Worm (Caenorhabditis elegans): Measurements from ENCODE around the gene B0416.5.

B0416.5 gene

DNA sequence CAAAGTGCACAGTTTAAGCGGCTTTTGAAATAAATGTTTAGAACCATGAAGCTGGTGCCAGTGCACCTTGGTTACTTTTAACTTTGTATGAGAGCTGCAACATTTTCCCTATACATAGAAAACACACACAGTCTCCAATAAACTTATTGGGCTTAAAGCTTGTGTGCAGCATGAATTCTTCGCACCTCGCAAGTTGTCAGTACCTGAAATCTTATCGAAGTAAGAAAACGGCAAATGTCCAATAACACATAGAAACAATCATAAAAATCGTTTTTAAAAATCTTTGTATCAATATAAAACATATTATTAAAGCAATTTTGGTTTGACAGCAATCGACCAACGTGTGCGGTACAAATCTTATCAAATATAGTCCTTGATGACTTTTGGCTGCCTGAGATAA is 2.3 kb downstream of the B0416.5 start:
- TF ChIP-seq tlp-1 (tag; optimal IDR thresholded peaks at IDR 0.05): no peak
- no peak for TF ChIP-seq fos-1 (tag; optimal IDR thresholded peaks at IDR 0.05)
- no peak for TF ChIP-seq tbx-2 (tag; optimal IDR thresholded peaks at IDR 0.05)
- no peak for TF ChIP-seq C34B4.2 (tag; optimal IDR thresholded peaks at IDR 0.05)
- no peak for TF ChIP-seq snpc-4 (tag; optimal IDR thresholded peaks at IDR 0.05)
- no peak for TF ChIP-seq zip-4 (GFP tag; optimal IDR thresholded peaks at IDR 0.05)
- no peak for TF ChIP-seq vab-15 (tag; optimal IDR thresholded peaks at IDR 0.05)
- TF ChIP-seq snu-23 (GFP tag; optimal IDR thresholded peaks at IDR 0.05): no peak
- no peak for TF ChIP-seq hpl-2 (GFP tag; optimal IDR thresholded peaks at IDR 0.05)
- no peak for TF ChIP-seq ceh-88 (GFP tag; IDR thresholded peaks at IDR 0.05)
- no peak for TF ChIP-seq skn-1 (tag; optimal IDR thresholded peaks at IDR 0.05)
- TF ChIP-seq ama-1 (optimal IDR thresholded peaks at IDR 0.05): no peak
- TF ChIP-seq fkh-10 (GFP tag; optimal IDR thresholded peaks at IDR 0.05): no peak
- TF ChIP-seq aly-2 (tag; optimal IDR thresholded peaks at IDR 0.05): no peak
- no peak for TF ChIP-seq lin-35 (GFP tag; optimal IDR thresholded peaks at IDR 0.05)
- no peak for TF ChIP-seq Y116A8C.19 (tag; optimal IDR thresholded peaks at IDR 0.05; ENCODE audit: borderline replicate concordance)
- TF ChIP-seq ceh-82 (tag; optimal IDR thresholded peaks at IDR 0.05): no peak
- no peak for TF ChIP-seq efl-3 (GFP tag; optimal IDR thresholded peaks at IDR 0.05)

DNA sequence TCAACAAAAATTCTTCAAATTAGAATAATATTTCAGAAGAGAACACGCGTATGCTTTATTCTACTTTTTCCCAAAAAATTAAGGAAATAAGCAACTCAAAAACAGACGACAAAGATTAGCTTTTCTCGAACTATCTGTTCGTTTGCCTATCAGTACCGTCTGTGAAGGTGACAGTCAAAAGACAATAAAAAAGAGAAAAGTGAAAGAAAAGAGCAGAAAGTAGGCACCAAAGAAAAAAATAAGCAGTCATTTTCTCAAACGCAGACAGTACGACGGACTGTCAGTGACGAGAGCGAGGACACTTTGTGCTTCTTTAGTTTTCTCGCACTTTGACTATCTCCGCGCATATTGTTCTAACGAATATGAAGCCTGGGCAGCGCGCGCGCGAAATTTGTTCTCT is 4.1 kb downstream of the B0416.5 start:
- TF ChIP-seq unc-62 (GFP tag; optimal IDR thresholded peaks at IDR 0.05): no peak
- peak; percentile 11 for TF ChIP-seq lin-14 (GFP tag; optimal IDR thresholded peaks at IDR 0.05)

DNA sequence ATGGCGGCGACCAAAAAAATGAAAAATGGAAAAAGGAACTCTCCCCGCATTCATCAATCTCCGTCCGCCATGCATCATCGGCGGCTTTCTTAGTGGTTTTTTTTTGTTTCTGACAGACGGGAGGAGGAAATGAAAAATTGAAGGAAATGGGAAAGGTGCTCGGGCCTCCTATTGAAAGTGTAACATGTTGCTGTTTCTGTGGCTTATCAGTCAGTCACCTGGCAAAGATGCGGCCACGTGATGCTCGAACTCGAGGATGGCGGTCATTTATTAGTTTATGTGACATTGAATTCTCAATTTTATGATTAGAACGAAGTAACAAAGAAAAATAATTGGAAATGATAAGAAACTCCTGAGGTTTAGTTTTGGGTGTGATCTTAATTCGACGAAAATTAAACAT is 6.0 kb downstream of the B0416.5 start:
- peak in 1 of 2 experiments; percentile 57 for TF ChIP-seq lin-35 (GFP tag; optimal IDR thresholded peaks at IDR 0.05)
- TF ChIP-seq snu-23 (GFP tag; optimal IDR thresholded peaks at IDR 0.05): peak; percentile 16
- TF ChIP-seq vab-15 (tag; optimal IDR thresholded peaks at IDR 0.05): no peak
- TF ChIP-seq elt-3 (tag; optimal IDR thresholded peaks at IDR 0.05): no peak
- TF ChIP-seq jun-1 (tag; optimal IDR thresholded peaks at IDR 0.05): peak; percentile 24
- no peak for TF ChIP-seq hlh-4 (tag; optimal IDR thresholded peaks at IDR 0.05)
- peak; percentile 71 for TF ChIP-seq lin-14 (GFP tag; optimal IDR thresholded peaks at IDR 0.05)
- peak; percentile 17 for TF ChIP-seq nhr-19 (GFP tag; conservative IDR thresholded peaks at IDR 0.05)
- TF ChIP-seq isw-1 (GFP tag; IDR thresholded peaks at IDR 0.05): no peak
- peak; percentile 39 for TF ChIP-seq unc-130 (tag; optimal IDR thresholded peaks at IDR 0.05)
- TF ChIP-seq lsy-2 (tag; optimal IDR thresholded peaks at IDR 0.05): peak in 1 of 2 experiments; percentile 17
- no peak for TF ChIP-seq alr-1 (tag; optimal IDR thresholded peaks at IDR 0.05; ENCODE audit: borderline replicate concordance)
- peak; percentile 55 for TF ChIP-seq nhr-20 (tag; optimal IDR thresholded peaks at IDR 0.05)
- peak in 1 of 2 experiments; percentile 82 for TF ChIP-seq mdl-1 (tag; optimal IDR thresholded peaks at IDR 0.05)
- no peak for TF ChIP-seq dpl-1 (GFP tag; optimal IDR thresholded peaks at IDR 0.05)
- TF ChIP-seq ama-1 (optimal IDR thresholded peaks at IDR 0.05): no peak
- TF ChIP-seq unc-86 (tag; optimal IDR thresholded peaks at IDR 0.05): no peak
- no peak for TF ChIP-seq ztf-4 (tag; optimal IDR thresholded peaks at IDR 0.05)
- no peak for TF ChIP-seq fkh-8 (tag; optimal IDR thresholded peaks at IDR 0.05)
- no peak for TF ChIP-seq ceh-88 (GFP tag; IDR thresholded peaks at IDR 0.05)
- TF ChIP-seq pag-3 (tag; optimal IDR thresholded peaks at IDR 0.05; ENCODE audit: borderline replicate concordance, insufficient read depth): no peak
- no peak for TF ChIP-seq sup-37 (GFP tag; optimal IDR thresholded peaks at IDR 0.05)
- TF ChIP-seq nhr-90 (tag; optimal IDR thresholded peaks at IDR 0.05; ENCODE audit: poor library complexity): peak; percentile 26
- TF ChIP-seq irx-1 (tag; optimal IDR thresholded peaks at IDR 0.05): no peak
- TF ChIP-seq lin-15B (tag; optimal IDR thresholded peaks at IDR 0.05): no peak
- no peak for TF ChIP-seq unc-62 (GFP tag; optimal IDR thresholded peaks at IDR 0.05)
- TF ChIP-seq ceh-8 (GFP tag; optimal IDR thresholded peaks at IDR 0.05): no peak
- TF ChIP-seq nhr-12 (tag; optimal IDR thresholded peaks at IDR 0.05): no peak
- TF ChIP-seq lir-3 (tag; optimal IDR thresholded peaks at IDR 0.05; ENCODE audit: poor library complexity): no peak
- TF ChIP-seq ztf-11 (tag; optimal IDR thresholded peaks at IDR 0.05): no peak
- no peak for TF ChIP-seq efl-3 (GFP tag; optimal IDR thresholded peaks at IDR 0.05)
- TF ChIP-seq elt-2 (tag; optimal IDR thresholded peaks at IDR 0.05): peak; percentile 90
- TF ChIP-seq aha-1 (tag; optimal IDR thresholded peaks at IDR 0.05): no peak
- TF ChIP-seq mep-1 (tag; optimal IDR thresholded peaks at IDR 0.05): no peak
- TF ChIP-seq ceh-63 (GFP tag; optimal IDR thresholded peaks at IDR 0.05): no peak
- TF ChIP-seq C16A3.4 (tag; optimal IDR thresholded peaks at IDR 0.05): no peak
- no peak for TF ChIP-seq ceh-90 (tag; optimal IDR thresholded peaks at IDR 0.05)

Measured in whole organism, L1 larva.